Worm (Caenorhabditis elegans): ENCODE data around the gene natc-1.

- TF ChIP-seq jun-1 (tag; optimal IDR thresholded peaks at IDR 0.05) (no peak), nhr-11 (tag; optimal IDR thresholded peaks at IDR 0.05) (no peak), skn-1 (tag; optimal IDR thresholded peaks at IDR 0.05) (no peak), snpc-4 (tag; optimal IDR thresholded peaks at IDR 0.05) (no peak), tbx-2 (tag; optimal IDR thresholded peaks at IDR 0.05) (no peak)
These were observed 47.0 kb upstream of the natc-1 start for ce11 chrV:8415113-8415530.

All from whole organism, L3 larva.